Fruit fly (Drosophila melanogaster): ENCODE data around the gene CG10903.

The CG10903 gene

dm6 chr3R:7999530-8000116, 30.6 kb upstream of the CG10903 start, which contains the start of gene PIG-H (continued):
- no peak for TF ChIP-seq CG17802 (tag; optimal IDR thresholded peaks at IDR 0.05)
- no peak for TF ChIP-seq CG13296 (GFP tag; optimal IDR thresholded peaks at IDR 0.05)
- TF ChIP-seq CG4282 (GFP tag; optimal IDR thresholded peaks at IDR 0.05) = no peak
- TF ChIP-seq ap (GFP tag; IDR thresholded peaks at IDR 0.05) = no peak
- no peak for TF ChIP-seq Ptx1 (GFP tag; IDR thresholded peaks at IDR 0.05)
- no peak for TF ChIP-seq CG18599 (GFP tag; optimal IDR thresholded peaks at IDR 0.05)
- no peak for TF ChIP-seq Ada2b (GFP tag; IDR thresholded peaks at IDR 0.05)
- no peak for TF ChIP-seq Sox102F (GFP tag; optimal IDR thresholded peaks at IDR 0.05)
- no peak for TF ChIP-seq Sin3A (optimal IDR thresholded peaks at IDR 0.05)
- no peak for TF ChIP-seq amos (GFP tag; IDR thresholded peaks at IDR 0.05; ENCODE audit: partially characterized antibody)
- TF ChIP-seq Mrtf (GFP tag; IDR thresholded peaks at IDR 0.05) = no peak
- no peak for TF ChIP-seq CG12071 (GFP tag; optimal IDR thresholded peaks at IDR 0.05)
- no peak for TF ChIP-seq CG4328 (GFP tag; optimal IDR thresholded peaks at IDR 0.05)
- no peak for TF ChIP-seq NfI (GFP tag; optimal IDR thresholded peaks at IDR 0.05)
- TF ChIP-seq Blimp-1 (GFP tag; optimal IDR thresholded peaks at IDR 0.05) = no peak
- no peak for TF ChIP-seq so (GFP tag; IDR thresholded peaks at IDR 0.05)
- TF ChIP-seq exex (tag; optimal IDR thresholded peaks at IDR 0.05) = no peak
- TF ChIP-seq Hey (tag; optimal IDR thresholded peaks at IDR 0.05) = no peak
- no peak for TF ChIP-seq CG4820 (GFP tag; optimal IDR thresholded peaks at IDR 0.05)
- TF ChIP-seq ttk (GFP tag; IDR thresholded peaks at IDR 0.05) = no peak
- TF ChIP-seq ranshi (GFP tag; IDR thresholded peaks at IDR 0.05) = no peak
- TF ChIP-seq gsb (GFP tag; IDR thresholded peaks at IDR 0.05) = no peak
- no peak for TF ChIP-seq Dek (tag; optimal IDR thresholded peaks at IDR 0.05)
- no peak for TF ChIP-seq CG17612 (GFP tag; IDR thresholded peaks at IDR 0.05)
- no peak for TF ChIP-seq Sox100B (GFP tag; optimal IDR thresholded peaks at IDR 0.05)
- no peak for TF ChIP-seq HLH4C (GFP tag; IDR thresholded peaks at IDR 0.05; ENCODE audit: partially characterized antibody)
- TF ChIP-seq CG7987 (GFP tag; optimal IDR thresholded peaks at IDR 0.05) = no peak
- TF ChIP-seq Abd-B (GFP tag; optimal IDR thresholded peaks at IDR 0.05) = peak; percentile 11
- TF ChIP-seq CG10565 (GFP tag; optimal IDR thresholded peaks at IDR 0.05) = no peak
- TF ChIP-seq CG12744 (GFP tag; optimal IDR thresholded peaks at IDR 0.05) = no peak
- no peak for TF ChIP-seq Gug (GFP tag; IDR thresholded peaks at IDR 0.05)
- no peak for TF ChIP-seq chn (GFP tag; optimal IDR thresholded peaks at IDR 0.05)
- TF ChIP-seq Sry-δ (GFP tag; optimal IDR thresholded peaks at IDR 0.05) = no peak
- TF ChIP-seq Hr3 (GFP tag; optimal IDR thresholded peaks at IDR 0.05) = no peak
- no peak for TF ChIP-seq D (optimal IDR thresholded peaks at IDR 0.05)
- no peak for TF ChIP-seq D (GFP tag; optimal IDR thresholded peaks at IDR 0.05)
- TF ChIP-seq CG10366 (GFP tag; IDR thresholded peaks at IDR 0.05) = no peak
- no peak for TF ChIP-seq seq (GFP tag; IDR thresholded peaks at IDR 0.05)
- TF ChIP-seq phol (tag; optimal IDR thresholded peaks at IDR 0.05) = peak; percentile 54
- no peak for TF ChIP-seq GATAe (GFP tag; conservative IDR thresholded peaks at IDR 0.05)
- TF ChIP-seq Adf1 (GFP tag; IDR thresholded peaks at IDR 0.05) = no peak
- TF ChIP-seq CG8924 (tag; optimal IDR thresholded peaks at IDR 0.05) = no peak
- no peak for TF ChIP-seq CG11247 (GFP tag; IDR thresholded peaks at IDR 0.05)
- TF ChIP-seq grn (GFP tag; optimal IDR thresholded peaks at IDR 0.05) = no peak
- TF ChIP-seq dmrt99B (tag; optimal IDR thresholded peaks at IDR 0.05) = no peak
- TF ChIP-seq vvl (GFP tag; IDR thresholded peaks at IDR 0.05) = no peak
- TF ChIP-seq ci (GFP tag; IDR thresholded peaks at IDR 0.05) = no peak
- no peak for TF ChIP-seq Bgb (GFP tag; IDR thresholded peaks at IDR 0.05; ENCODE audit: partially characterized antibody)
- no peak for TF ChIP-seq org-1 (GFP tag; optimal IDR thresholded peaks at IDR 0.05)
- peak; percentile 20 for TF ChIP-seq CG12391 (tag; optimal IDR thresholded peaks at IDR 0.05)
- TF ChIP-seq ham (GFP tag; IDR thresholded peaks at IDR 0.05) = no peak
- TF ChIP-seq Doc2 (GFP tag; IDR thresholded peaks at IDR 0.05) = no peak
